Fruit fly (Drosophila melanogaster) whole organism, embryonic: ENCODE data around the gene Pak.

ENCODE experiments used
- Adf1 ChIP-seq: fragments of 200-800 bp; sonication (Bioruptor generic); IDR thresholded peaks from 2 replicates; pipeline ENCODE4 v1.3.6; 2022; ENCODE audit warnings: missing biosample characterization, missing genetic modification characterization
- Asciz ChIP-seq: fragments of 200-800 bp; sonication (Bioruptor generic); optimal IDR thresholded peaks from 2 replicates; lab custom pipeline; 2017; ENCODE audit warnings: missing biosample characterization, mild to moderate bottlenecking, missing genetic modification characterization, missing genetic modification reagents
- CG10543 ChIP-seq: fragments of 200-800 bp; sonication (Bioruptor generic); optimal IDR thresholded peaks from 3 replicates; lab custom pipeline; 2017; ENCODE audit warnings: missing biosample characterization, mild to moderate bottlenecking, missing genetic modification characterization, moderate library complexity
- CG10959 ChIP-seq: fragments of 200-800 bp; sonication (Bioruptor generic); IDR thresholded peaks from 2 replicates; pipeline ENCODE4 v1.3.6; 2022; ENCODE audit warnings: missing biosample characterization, missing genetic modification characterization
- CG11504 ChIP-seq: fragments of 200-800 bp; sonication (Bioruptor generic); optimal IDR thresholded peaks from 3 replicates; lab custom pipeline; 2019; ENCODE audit warnings: missing biosample characterization, mild to moderate bottlenecking, missing genetic modification characterization, moderate library complexity
- CG11696 ChIP-seq: fragments of 200-800 bp; sonication (Bioruptor generic); IDR thresholded peaks from 2 replicates; pipeline ENCODE4 v1.3.6; 2022; ENCODE audit warnings: missing biosample characterization, missing genetic modification characterization
- CG14965 ChIP-seq: fragments of 200-800 bp; sonication (Bioruptor generic); optimal IDR thresholded peaks from 2 replicates; lab custom pipeline; 2016; ENCODE audit warnings: missing biosample characterization, missing genetic modification characterization, borderline replicate concordance
- CG18262 ChIP-seq: fragments of 200-800 bp; optimal IDR thresholded peaks from 3 replicates; lab custom pipeline; 2019; ENCODE audit warnings: missing biosample characterization, mild to moderate bottlenecking, missing genetic modification characterization, moderate library complexity
- CG18764 ChIP-seq: fragments of 200-800 bp; sonication (Bioruptor generic); optimal IDR thresholded peaks from 3 replicates; lab custom pipeline; 2016; ENCODE audit warnings: missing biosample characterization, missing genetic modification characterization
- CG2889 ChIP-seq: fragments of 200-800 bp; sonication (Bioruptor generic); IDR thresholded peaks from 3 replicates; pipeline ENCODE4 v1.3.6; 2022; ENCODE audit warnings: missing biosample characterization, missing genetic modification characterization
- CG30431 ChIP-seq: fragments of 200-800 bp; sonication (Bioruptor generic); optimal IDR thresholded peaks from 2 replicates; lab custom pipeline; 2017; ENCODE audit warnings: missing biosample characterization, missing genetic modification characterization
- CG32767 ChIP-seq: fragments of 200-800 bp; sonication (Bioruptor generic); IDR thresholded peaks from 2 replicates; pipeline ENCODE4 v1.3.6; 2022; ENCODE audit warnings: missing biosample characterization, missing genetic modification characterization
- CG32772 ChIP-seq: fragments of 200-800 bp; sonication (Bioruptor generic); IDR thresholded peaks from 2 replicates; pipeline ENCODE4 v1.3.6; 2022; ENCODE audit warnings: missing biosample characterization, missing genetic modification characterization
- CG3281 ChIP-seq: fragments of 200-800 bp; sonication (Bioruptor generic); optimal IDR thresholded peaks from 3 replicates; lab custom pipeline; 2017; ENCODE audit warnings: missing biosample characterization, mild to moderate bottlenecking, missing genetic modification characterization
- CG34422 ChIP-seq: fragments of 200-800 bp; sonication (Bioruptor generic); IDR thresholded peaks from 3 replicates; pipeline ENCODE4 v1.3.6; 2022; ENCODE audit warnings: missing biosample characterization, missing genetic modification characterization
- CG6254 ChIP-seq: fragments of 200-800 bp; sonication (Bioruptor generic); optimal IDR thresholded peaks from 3 replicates; lab custom pipeline; 2017; ENCODE audit warnings: mild to moderate bottlenecking, missing biosample characterization, missing genetic modification reagents, missing genetic modification characterization
- CG6654 ChIP-seq: fragments of 200-800 bp; sonication (Bioruptor generic); optimal IDR thresholded peaks from 2 replicates; lab custom pipeline; 2017; ENCODE audit warnings: missing biosample characterization, mild to moderate bottlenecking, missing genetic modification characterization
- CG6791 ChIP-seq: fragments of 200-800 bp; sonication (Bioruptor generic); IDR thresholded peaks from 3 replicates; pipeline ENCODE4 v1.3.6; 2022; ENCODE audit warnings: missing biosample characterization, missing genetic modification characterization; ENCODE audit not compliant: partially characterized antibody
- CG8290 ChIP-seq, 3 experiments: fragments of 200-800 bp; sonication (Bioruptor generic); optimal IDR thresholded peaks; 2 replicates each; lab custom pipeline; 2016 to 2019; ENCODE audit warnings: missing biosample characterization in 3 of 3, missing genetic modification characterization in 3 of 3, mild to moderate bottlenecking in 2 of 3, moderate library complexity in 1 of 3
- CG9797 ChIP-seq: fragments of 200-800 bp; sonication (Bioruptor generic); optimal IDR thresholded peaks from 3 replicates; lab custom pipeline; 2018; ENCODE audit warnings: missing biosample characterization, mild to moderate bottlenecking, missing genetic modification characterization
- CrebB ChIP-seq: fragments of 200-800 bp; sonication (Bioruptor generic); optimal IDR thresholded peaks from 3 replicates; lab custom pipeline; 2018; ENCODE audit warnings: missing biosample characterization, mild to moderate bottlenecking, missing genetic modification characterization
- Ets97D ChIP-seq: fragments of 200-800 bp; sonication (Bioruptor generic); optimal IDR thresholded peaks from 3 replicates; lab custom pipeline; 2016; ENCODE audit warnings: missing biosample characterization, missing genetic modification characterization
- Hand ChIP-seq: fragments of 200-800 bp; sonication (Bioruptor generic); optimal IDR thresholded peaks from 2 replicates; lab custom pipeline; 2017; ENCODE audit warnings: mild to moderate bottlenecking, missing biosample characterization, missing genetic modification reagents, missing genetic modification characterization
- Hmr ChIP-seq: fragments of 200-800 bp; sonication (Bioruptor generic); optimal IDR thresholded peaks from 3 replicates; lab custom pipeline; 2017; ENCODE audit warnings: mild to moderate bottlenecking, missing biosample characterization, missing genetic modification reagents, missing genetic modification characterization
- Lpt ChIP-seq: fragments of >200 bp; optimal IDR thresholded peaks from 2 replicates; lab custom pipeline; 2018; ENCODE audit warnings: missing biosample characterization, missing genetic modification characterization
- Scr ChIP-seq: fragments of 200-800 bp; sonication (Bioruptor generic); IDR thresholded peaks from 2 replicates; pipeline ENCODE4 v1.3.6; 2022; ENCODE audit warnings: missing biosample characterization, missing genetic modification characterization; ENCODE audit not compliant: partially characterized antibody
- Sry-δ ChIP-seq: fragments of 200-800 bp; sonication (Bioruptor generic); optimal IDR thresholded peaks from 2 replicates; lab custom pipeline; 2016; ENCODE audit warnings: missing biosample characterization, missing genetic modification characterization
- Stat92E ChIP-seq, 3 experiments: fragments of >200 bp in 2 of 3; fragments of 200-800 bp in 1 of 3; sonication (Bioruptor generic) in 1 of 3; optimal IDR thresholded peaks; 2 replicates each; lab custom pipeline; 2017 to 2019; ENCODE audit warnings: missing biosample characterization in 3 of 3, missing genetic modification characterization in 3 of 3, mild to moderate bottlenecking in 1 of 3, moderate library complexity in 1 of 3
- Trl ChIP-seq, 3 experiments: fragments of >200 bp in 2 of 3; fragments of 200-800 bp in 1 of 3; sonication (Bioruptor generic) in 1 of 3; optimal IDR thresholded peaks; 2 replicates in 1 of 3; 3 replicates in 2 of 3; lab custom pipeline; 2016 to 2017; ENCODE audit warnings: missing biosample characterization in 1 of 3, missing genetic modification characterization in 1 of 3
- ac ChIP-seq: fragments of 200-800 bp; sonication (Bioruptor generic); optimal IDR thresholded peaks from 3 replicates; lab custom pipeline; 2017; ENCODE audit warnings: missing biosample characterization, mild to moderate bottlenecking, missing genetic modification characterization
- ash1 ChIP-seq: fragments of 200-800 bp; sonication (Bioruptor generic); optimal IDR thresholded peaks from 2 replicates; lab custom pipeline; 2018; ENCODE audit warnings: missing biosample characterization, mild to moderate bottlenecking, missing genetic modification characterization
- bsh ChIP-seq, 2 experiments: fragments of 200-800 bp; sonication (Bioruptor generic); optimal IDR thresholded peaks; 2 replicates each; lab custom pipeline; 2017 to 2018; ENCODE audit warnings: mild to moderate bottlenecking in 2 of 2, missing biosample characterization in 2 of 2, missing genetic modification characterization in 2 of 2, moderate library complexity in 1 of 2
- btn ChIP-seq: fragments of 200-800 bp; sonication (Bioruptor generic); optimal IDR thresholded peaks from 2 replicates; lab custom pipeline; 2016; ENCODE audit warnings: missing biosample characterization, missing genetic modification characterization
- chinmo ChIP-seq: fragments of 200-800 bp; sonication (Bioruptor generic); IDR thresholded peaks from 4 replicates; pipeline ENCODE4 v1.3.6; 2022; ENCODE audit warnings: missing biosample characterization, missing genetic modification characterization; ENCODE audit not compliant: partially characterized antibody
- crol ChIP-seq: fragments of 200-800 bp; sonication (Bioruptor generic); IDR thresholded peaks from 2 replicates; pipeline ENCODE4 v1.3.6; 2022; ENCODE audit warnings: missing biosample characterization, missing genetic modification characterization
- dan ChIP-seq: fragments of 200-800 bp; sonication (Bioruptor generic); IDR thresholded peaks from 2 replicates; pipeline ENCODE4 v1.3.6; 2022; ENCODE audit warnings: missing biosample characterization, missing genetic modification characterization
- dm ChIP-seq: fragments of 200-800 bp; sonication (Bioruptor generic); optimal IDR thresholded peaks from 3 replicates; lab custom pipeline; 2016; ENCODE audit warnings: missing biosample characterization, missing genetic modification characterization
- ftz-f1 ChIP-seq: fragments of 200-800 bp; sonication (Bioruptor generic); optimal IDR thresholded peaks from 2 replicates; lab custom pipeline; 2016; ENCODE audit warnings: missing biosample characterization, missing genetic modification characterization
- gfzf ChIP-seq: fragments of 200-800 bp; sonication (Bioruptor generic); optimal IDR thresholded peaks from 2 replicates; lab custom pipeline; 2016; ENCODE audit warnings: missing biosample characterization, mild to moderate bottlenecking, missing genetic modification characterization, moderate library complexity
- h ChIP-seq: fragments of >200 bp; optimal IDR thresholded peaks from 2 replicates; lab custom pipeline; 2017
- kah ChIP-seq: fragments of 200-800 bp; sonication (Bioruptor generic); optimal IDR thresholded peaks from 2 replicates; lab custom pipeline; 2018; ENCODE audit warnings: missing biosample characterization, mild to moderate bottlenecking, missing genetic modification characterization
- nerfin-1 ChIP-seq: fragments of 200-800 bp; sonication (Bioruptor generic); optimal IDR thresholded peaks from 3 replicates; lab custom pipeline; 2019; ENCODE audit warnings: missing biosample characterization, mild to moderate bottlenecking, missing genetic modification characterization, moderate library complexity
- pan ChIP-seq, 4 experiments: fragments of >200 bp in 3 of 4; fragments of 200-800 bp in 1 of 4; sonication (Bioruptor generic) in 1 of 4; optimal IDR thresholded peaks in 3 of 4; IDR thresholded peaks in 1 of 4; 2 replicates each; pipeline versions ENCODE4 v1.3.6 to Lab custom; 2017 to 2022; ENCODE audit warnings: missing biosample characterization in 2 of 4, missing genetic modification characterization in 2 of 4, mixed read lengths in 1 of 4
- pita ChIP-seq: fragments of 200-800 bp; sonication (Bioruptor generic); optimal IDR thresholded peaks from 2 replicates; lab custom pipeline; 2017; ENCODE audit warnings: missing biosample characterization, mild to moderate bottlenecking, missing genetic modification characterization
- ro ChIP-seq: fragments of 200-800 bp; sonication (Bioruptor generic); IDR thresholded peaks from 2 replicates; pipeline ENCODE4 v1.3.6; 2022; ENCODE audit warnings: missing biosample characterization, missing genetic modification characterization
- schlank ChIP-seq: fragments of 200-800 bp; sonication (Bioruptor generic); optimal IDR thresholded peaks from 2 replicates; lab custom pipeline; 2018; ENCODE audit warnings: missing biosample characterization, mild to moderate bottlenecking, missing genetic modification characterization
- sens ChIP-seq: fragments of 200-800 bp; sonication (Bioruptor generic); peaks from one replicate; lab custom pipeline; 2016; ENCODE audit warnings: missing biosample characterization, missing genetic modification characterization
- tna ChIP-seq: fragments of 200-800 bp; sonication (Bioruptor generic); IDR thresholded peaks from 2 replicates; pipeline ENCODE4 v1.3.6; 2022; ENCODE audit warnings: missing biosample characterization, missing genetic modification characterization; ENCODE audit not compliant: partially characterized antibody
- unpg ChIP-seq: fragments of 200-800 bp; sonication (Bioruptor generic); optimal IDR thresholded peaks from 3 replicates; lab custom pipeline; 2018; ENCODE audit warnings: missing biosample characterization, mild to moderate bottlenecking, missing genetic modification characterization, moderate library complexity
- z ChIP-seq: fragments of 200-800 bp; sonication (Bioruptor generic); IDR thresholded peaks from 3 replicates; pipeline ENCODE4 v1.3.6; 2022; ENCODE audit warnings: missing biosample characterization, missing genetic modification characterization

Pak gene

dm6 chr3R:6380129-6380528 is 29.4 kb downstream of the Pak start, which contains the start of the genes CG1024 and TfIIFalpha (continued):
- no peak for TF ChIP-seq pan (optimal IDR thresholded peaks at IDR 0.05; lab: Kevin White, UChicago)
- TF ChIP-seq pan (GFP tag; optimal IDR thresholded peaks at IDR 0.05 in 1 of 2, IDR thresholded peaks at IDR 0.05 in 1 of 2) = no peak
- no peak for TF ChIP-seq Lpt (GFP tag; lab: Kevin White, UChicago)
- TF ChIP-seq CG11504 = no peak
- no peak for TF ChIP-seq CG18764 (GFP tag; lab: Kevin White, UChicago)
- no peak for TF ChIP-seq pita (GFP tag; lab: Kevin White, UChicago)
- TF ChIP-seq CG11696 = no peak
- TF ChIP-seq chinmo (GFP tag; lab: Robert Waterston, UW) = peak; percentile 78; the same call in 2 of the 4 replicates
- TF ChIP-seq CG32772 (GFP tag; lab: Robert Waterston, UW) = no peak
- TF ChIP-seq CG14965 (GFP tag; lab: Kevin White, UChicago) = no peak
- TF ChIP-seq Stat92E (GFP tag; optimal IDR thresholded peaks at IDR 0.05; lab: Kevin White, UChicago) = peak in 1 of 3 experiments; percentile 24
- TF ChIP-seq unpg (GFP tag; lab: Kevin White, UChicago) = no peak
- no peak for TF ChIP-seq ftz-f1 (GFP tag; lab: Kevin White, UChicago)
- TF ChIP-seq CG18262 (tag; lab: Kevin White, UChicago) = no peak
- TF ChIP-seq CG6654 (GFP tag; lab: Kevin White, UChicago) = no peak
- peak; percentile 31 for TF ChIP-seq dm (GFP tag; lab: Kevin White, UChicago)
- no peak for TF ChIP-seq Hmr (GFP tag; lab: Kevin White, UChicago)
- TF ChIP-seq z (GFP tag; lab: Robert Waterston, UW) = no peak
- TF ChIP-seq CG34422 (GFP tag; lab: Robert Waterston, UW) = no peak
- no peak for TF ChIP-seq kah
- no peak for TF ChIP-seq Asciz (GFP tag; lab: Kevin White, UChicago)
- no peak for TF ChIP-seq h (lab: Kevin White, UChicago)
- TF ChIP-seq CG10959 = no peak
- TF ChIP-seq dan (GFP tag; lab: Robert Waterston, UW) = no peak
- peak; percentile 90 for TF ChIP-seq Scr
- peak; percentile 86 for TF ChIP-seq CG6791 (GFP tag; lab: Robert Waterston, UW)
- TF ChIP-seq Ets97D (GFP tag; lab: Kevin White, UChicago) = peak; percentile 38
- TF ChIP-seq CG6254 (GFP tag; lab: Kevin White, UChicago) = no peak
- TF ChIP-seq nerfin-1 = peak; percentile 9
- TF ChIP-seq sens (GFP tag; lab: Kevin White, UChicago) = peak; percentile 82
- TF ChIP-seq Trl (optimal IDR thresholded peaks at IDR 0.05; lab: Kevin White, UChicago) = no peak
- no peak for TF ChIP-seq Trl (GFP tag; optimal IDR thresholded peaks at IDR 0.05; lab: Kevin White, UChicago)
- no peak for TF ChIP-seq CrebB
- no peak for TF ChIP-seq schlank (tag; lab: Kevin White, UChicago)
- TF ChIP-seq gfzf (GFP tag; lab: Kevin White, UChicago) = no peak
- no peak for TF ChIP-seq bsh (GFP tag; optimal IDR thresholded peaks at IDR 0.05; lab: Kevin White, UChicago)
- TF ChIP-seq ash1 (GFP tag; lab: Kevin White, UChicago) = no peak
- peak; percentile 89 for TF ChIP-seq tna (GFP tag; lab: Robert Waterston, UW)
- no peak for TF ChIP-seq CG2889 (GFP tag; lab: Robert Waterston, UW)
- TF ChIP-seq Adf1 (GFP tag; lab: Robert Waterston, UW) = 0 out of 2 replicates have a peak, but pooled peaks have one; percentile 8
- TF ChIP-seq CG30431 (GFP tag; lab: Kevin White, UChicago) = no peak
- no peak for TF ChIP-seq CG9797 (GFP tag; lab: Kevin White, UChicago)
- peak; percentile 86 for TF ChIP-seq Sry-δ (GFP tag; lab: Kevin White, UChicago)
- no peak for TF ChIP-seq ac (GFP tag; lab: Kevin White, UChicago)
- TF ChIP-seq CG10543 (GFP tag; lab: Kevin White, UChicago) = no peak
- no peak for TF ChIP-seq CG8290 (GFP tag; optimal IDR thresholded peaks at IDR 0.05; lab: Kevin White, UChicago)
- TF ChIP-seq CG8290 (tag; optimal IDR thresholded peaks at IDR 0.05; lab: Kevin White, UChicago) = no peak
- TF ChIP-seq ro = no peak
- TF ChIP-seq btn (GFP tag; lab: Kevin White, UChicago) = no peak
- no peak for TF ChIP-seq crol
- TF ChIP-seq CG3281 = no peak
- no peak for TF ChIP-seq CG32767 (GFP tag; lab: Robert Waterston, UW)
- TF ChIP-seq Hand (GFP tag; lab: Kevin White, UChicago) = no peak
